Fruit fly (Drosophila melanogaster): ENCODE data around the gene CG4887.

Gene CG4887

dm6 chr2L:1143286-1143685 is 29.5 kb upstream of the CG4887 start:
- TF ChIP-seq CG9948 (tag; optimal IDR thresholded peaks at IDR 0.05), result no peak
- TF ChIP-seq CG14655 (GFP tag; optimal IDR thresholded peaks at IDR 0.05), result no peak
- no peak for TF ChIP-seq Ets98B (GFP tag; IDR thresholded peaks at IDR 0.05)
- TF ChIP-seq Pif1A (GFP tag; optimal IDR thresholded peaks at IDR 0.05), result no peak
- TF ChIP-seq CG4496 (GFP tag; IDR thresholded peaks at IDR 0.05), result no peak
- no peak for TF ChIP-seq rn (GFP tag; IDR thresholded peaks at IDR 0.05)

- TF ChIP-seq CG14655 (GFP tag; optimal IDR thresholded peaks at IDR 0.05) (no peak), CG8301 (tag; optimal IDR thresholded peaks at IDR 0.05) (no peak), Pif1B (GFP tag; optimal IDR thresholded peaks at IDR 0.05) (peak; percentile 67), CG9948 (tag; optimal IDR thresholded peaks at IDR 0.05) (peak; percentile 64), CG17806 (tag; optimal IDR thresholded peaks at IDR 0.05) (peak; percentile 70), CG10348 (GFP tag; IDR thresholded peaks at IDR 0.05) (no peak), Ets98B (GFP tag; IDR thresholded peaks at IDR 0.05) (peak; percentile 54), rn (GFP tag; IDR thresholded peaks at IDR 0.05) (0 out of 2 replicates have a peak, but pooled peaks have one; percentile 36), Pif1A (GFP tag; optimal IDR thresholded peaks at IDR 0.05) (no peak), CG34367 (tag; optimal IDR thresholded peaks at IDR 0.05) (peak; percentile 52), Snoo (tag; optimal IDR thresholded peaks at IDR 0.05) (peak; percentile 83), EcR (GFP tag; optimal IDR thresholded peaks at IDR 0.05) (peak; percentile 0), CG15710 (tag; optimal IDR thresholded peaks at IDR 0.05) (peak; percentile 76), D1 (tag; optimal IDR thresholded peaks at IDR 0.05) (no peak), fd96Ca (GFP tag; IDR thresholded peaks at IDR 0.05) (no peak), CG13204 (GFP tag; optimal IDR thresholded peaks at IDR 0.05) (no peak), CG32121 (GFP tag; IDR thresholded peaks at IDR 0.05) (peak; percentile 56; the same call in 1 of the 2 replicates), gl (tag; optimal IDR thresholded peaks at IDR 0.05) (peak; percentile 30), CG12605 (GFP tag; IDR thresholded peaks at IDR 0.05) (no peak), CG4496 (GFP tag; IDR thresholded peaks at IDR 0.05) (peak; percentile 64; the same call in 1 of the 3 replicates), CG8159 (tag; optimal IDR thresholded peaks at IDR 0.05) (peak; percentile 77)
Measured at dm6 chr2L:1144371-1145360, 28.1 kb upstream of the CG4887 start.

DNA sequence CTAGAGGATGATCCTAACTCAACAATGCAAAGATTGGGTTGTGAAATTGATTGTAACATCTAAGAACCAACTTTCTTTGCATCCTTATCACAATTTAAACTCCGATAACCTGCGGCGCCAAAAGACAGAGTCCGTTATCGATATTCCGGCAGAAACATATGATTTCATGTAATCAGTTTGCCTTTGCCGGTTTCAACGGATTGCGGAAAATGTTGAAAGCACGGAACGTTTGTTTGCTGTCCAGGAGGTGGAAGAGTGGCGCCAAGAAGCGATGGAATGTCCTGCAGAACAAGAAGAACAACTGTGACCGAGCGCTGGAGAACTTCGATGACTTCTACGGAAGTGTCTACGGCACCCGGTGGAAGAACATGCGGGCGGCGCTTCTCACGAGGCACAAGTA is 25.2 kb upstream of the CG4887 start:
- TF ChIP-seq CG9948 (tag; optimal IDR thresholded peaks at IDR 0.05) (no peak), CG4496 (GFP tag; IDR thresholded peaks at IDR 0.05) (no peak), CG12605 (GFP tag; IDR thresholded peaks at IDR 0.05) (no peak), rn (GFP tag; IDR thresholded peaks at IDR 0.05) (no peak), CG10348 (GFP tag; IDR thresholded peaks at IDR 0.05) (no peak), Ets98B (GFP tag; IDR thresholded peaks at IDR 0.05) (no peak), CG14655 (GFP tag; optimal IDR thresholded peaks at IDR 0.05) (no peak)

- TF ChIP-seq EcR (GFP tag; optimal IDR thresholded peaks at IDR 0.05) (no peak), fd96Ca (GFP tag; IDR thresholded peaks at IDR 0.05) (peak; percentile 47; the same call in 1 of the 3 replicates), CG9948 (tag; optimal IDR thresholded peaks at IDR 0.05) (no peak), CG4496 (GFP tag; IDR thresholded peaks at IDR 0.05) (peak; percentile 69), Ets98B (GFP tag; IDR thresholded peaks at IDR 0.05) (peak; percentile 51), CG32121 (GFP tag; IDR thresholded peaks at IDR 0.05) (peak; percentile 30; the same call in 1 of the 2 replicates), CG10348 (GFP tag; IDR thresholded peaks at IDR 0.05) (no peak), CG15710 (tag; optimal IDR thresholded peaks at IDR 0.05) (peak; percentile 0)
Measured at dm6 chr2L:1150554-1150953, 22.3 kb upstream of the CG4887 start, which contains the start of the genes Tfb4 and Vps29. Gene Tfb4, minus strand, starts transcription at chr2L:1150677. Gene Vps29, plus strand, starts transcription at chr2L:1150766.

DNA sequence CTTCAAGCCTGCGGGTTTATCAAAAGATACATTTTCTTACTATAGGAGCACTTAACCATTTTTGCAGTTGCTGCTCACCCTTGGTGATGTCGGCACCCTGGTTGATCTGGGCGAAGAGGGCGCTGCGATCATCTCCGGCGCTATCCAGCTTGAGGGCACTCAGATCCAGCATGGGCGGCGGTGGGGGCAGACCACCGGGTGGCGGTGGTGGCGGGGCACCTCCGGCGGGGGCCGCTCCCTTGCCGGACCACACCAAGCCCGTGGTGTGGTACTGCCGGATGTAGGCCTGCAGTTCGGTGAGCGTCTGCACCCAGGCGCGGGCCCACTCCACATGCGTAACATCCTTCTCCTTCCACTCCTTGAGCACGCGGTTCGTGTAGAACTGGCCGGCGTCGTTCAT is 20.1 kb upstream of the CG4887 start:
- no peak for TF ChIP-seq CG8301 (tag; optimal IDR thresholded peaks at IDR 0.05)
- TF ChIP-seq CG8159 (tag; optimal IDR thresholded peaks at IDR 0.05), result no peak
- TF ChIP-seq CG15710 (tag; optimal IDR thresholded peaks at IDR 0.05), result no peak
- TF ChIP-seq CG9948 (tag; optimal IDR thresholded peaks at IDR 0.05), result no peak
- no peak for TF ChIP-seq gl (tag; optimal IDR thresholded peaks at IDR 0.05)
- TF ChIP-seq rn (GFP tag; IDR thresholded peaks at IDR 0.05), result no peak
- TF ChIP-seq CG10348 (GFP tag; IDR thresholded peaks at IDR 0.05), result no peak
- TF ChIP-seq fd96Ca (GFP tag; IDR thresholded peaks at IDR 0.05), result no peak
- no peak for TF ChIP-seq Pif1B (GFP tag; optimal IDR thresholded peaks at IDR 0.05)
- TF ChIP-seq CG4496 (GFP tag; IDR thresholded peaks at IDR 0.05), result no peak
- TF ChIP-seq Ets98B (GFP tag; IDR thresholded peaks at IDR 0.05), result no peak
- TF ChIP-seq CG14655 (GFP tag; optimal IDR thresholded peaks at IDR 0.05), result no peak
- TF ChIP-seq EcR (GFP tag; optimal IDR thresholded peaks at IDR 0.05), result no peak
- no peak for TF ChIP-seq Snoo (tag; optimal IDR thresholded peaks at IDR 0.05)

dm6 chr2L:1156592-1157249 is 16.1 kb upstream of the CG4887 start:
- TF ChIP-seq CG34367 (tag; optimal IDR thresholded peaks at IDR 0.05) (no peak), CG17806 (tag; optimal IDR thresholded peaks at IDR 0.05) (no peak), CG10348 (GFP tag; IDR thresholded peaks at IDR 0.05) (no peak), CG13204 (GFP tag; optimal IDR thresholded peaks at IDR 0.05) (no peak), CG8301 (tag; optimal IDR thresholded peaks at IDR 0.05) (no peak), fd96Ca (GFP tag; IDR thresholded peaks at IDR 0.05) (no peak), CG15710 (tag; optimal IDR thresholded peaks at IDR 0.05) (no peak), Pif1A (GFP tag; optimal IDR thresholded peaks at IDR 0.05) (no peak), CG32121 (GFP tag; IDR thresholded peaks at IDR 0.05) (no peak), Snoo (tag; optimal IDR thresholded peaks at IDR 0.05) (no peak), Ets98B (GFP tag; IDR thresholded peaks at IDR 0.05) (no peak), CG4496 (GFP tag; IDR thresholded peaks at IDR 0.05) (no peak), EcR (GFP tag; optimal IDR thresholded peaks at IDR 0.05) (no peak), D1 (tag; optimal IDR thresholded peaks at IDR 0.05) (no peak), CG9948 (tag; optimal IDR thresholded peaks at IDR 0.05) (no peak)

All from whole organism, pupa.